Fruit fly (Drosophila melanogaster) whole organism, embryonic: ENCODE measurements around the gene Dsor1.

Experiments used
- CG10267 ChIP-seq: fragments of 200-800 bp; sonication (Bioruptor generic); optimal IDR thresholded peaks from 2 replicates; lab custom pipeline; 2018; ENCODE audit warnings: missing biosample characterization, mild to moderate bottlenecking, missing genetic modification characterization, moderate library complexity
- CG12236 ChIP-seq: fragments of 200-800 bp; sonication (Bioruptor generic); optimal IDR thresholded peaks from 2 replicates; lab custom pipeline; 2016; ENCODE audit warnings: missing biosample characterization, missing genetic modification characterization
- CG14050 ChIP-seq: fragments of 200-800 bp; sonication (Bioruptor generic); IDR thresholded peaks from 3 replicates; pipeline ENCODE4 v1.3.6; 2022; ENCODE audit warnings: missing biosample characterization, missing genetic modification characterization
- CG9609 ChIP-seq: fragments of 200-800 bp; sonication (Bioruptor generic); optimal IDR thresholded peaks from 3 replicates; lab custom pipeline; 2016; ENCODE audit warnings: missing biosample characterization, missing genetic modification characterization
- HLHmδ ChIP-seq: fragments of 200-800 bp; sonication (Bioruptor generic); optimal IDR thresholded peaks from 2 replicates; lab custom pipeline; 2018; ENCODE audit warnings: missing biosample characterization, mild to moderate bottlenecking, missing genetic modification characterization, moderate library complexity
- Lpt ChIP-seq: fragments of >200 bp; optimal IDR thresholded peaks from 2 replicates; lab custom pipeline; 2018; ENCODE audit warnings: missing biosample characterization, missing genetic modification characterization
- corto ChIP-seq: fragments of 200-800 bp; sonication (Bioruptor generic); optimal IDR thresholded peaks from 2 replicates; lab custom pipeline; 2016; ENCODE audit warnings: missing biosample characterization, mild to moderate bottlenecking, missing genetic modification characterization, moderate library complexity
- jigr1 ChIP-seq: fragments of 200-800 bp; sonication (Bioruptor generic); IDR thresholded peaks from 3 replicates; pipeline ENCODE4 v1.3.6; 2022; ENCODE audit warnings: missing biosample characterization, missing genetic modification characterization

- TF ChIP-seq CG12236 (no peak), CG9609 (no peak), CG10267 (tag; lab: Kevin White, UChicago) (no peak), corto (GFP tag; lab: Kevin White, UChicago) (no peak), HLHmδ (GFP tag; lab: Kevin White, UChicago) (no peak), CG14050 (GFP tag; lab: Robert Waterston, UW) (no peak), Lpt (no peak), jigr1 (no peak)
Observed at dm6 chrX:9223182-9223581, 24.0 kb upstream of the Dsor1 start, which contains the start of gene t.
